Worm (Caenorhabditis elegans) whole organism, mixed stage, embryonic: ENCODE results near the gene srw-117.
"Not testable (repeated sequence)": the region's sequence is repeated elsewhere in the genome, so short reads cannot be mapped to it uniquely, and the experiment has no call there.

ENCODE experiments used
- blmp-1 ChIP-seq: fragments of 150-350 bp; optimal IDR thresholded peaks from 2 replicates; lab custom pipeline; 2014; ENCODE audit warnings: missing biosample characterization, missing genetic modification characterization
- ceh-43 ChIP-seq: fragments of 200-800 bp; sonication (Bioruptor generic); optimal IDR thresholded peaks from 2 replicates; lab custom pipeline; 2018; ENCODE audit warnings: mild to moderate bottlenecking, missing genetic modification characterization, moderate library complexity, missing compliant biosample characterization
- ces-1 ChIP-seq: fragments of 150-350 bp; optimal IDR thresholded peaks from 2 replicates; lab custom pipeline; 2014; ENCODE audit warnings: missing biosample characterization, missing genetic modification reagents, missing genetic modification characterization
- cnd-1 ChIP-seq: fragments of 200-800 bp; sonication (Bioruptor generic); optimal IDR thresholded peaks from 2 replicates; lab custom pipeline; 2018; ENCODE audit warnings: mild to moderate bottlenecking, missing genetic modification characterization, missing compliant biosample characterization
- drap-1 ChIP-seq: fragments of 200-800 bp; sonication (Bioruptor generic); optimal IDR thresholded peaks from 3 replicates; lab custom pipeline; 2018; ENCODE audit warnings: mild to moderate bottlenecking, missing genetic modification characterization, missing compliant biosample characterization
- elt-1 ChIP-seq: sonication (generic microtip); optimal IDR thresholded peaks from 2 replicates; lab custom pipeline; 2017; ENCODE audit warnings: missing genetic modification characterization, mild to moderate bottlenecking, missing compliant biosample characterization, antibody characterized with exemption, moderate library complexity, borderline replicate concordance; ENCODE audit not compliant: insufficient read depth
- elt-3 ChIP-seq: fragments of 150-350 bp; optimal IDR thresholded peaks from 2 replicates; lab custom pipeline; 2014; ENCODE audit warnings: missing biosample characterization, missing genetic modification characterization
- flh-1 ChIP-seq: fragments of 200-800 bp; sonication (Bioruptor generic); optimal IDR thresholded peaks from 2 replicates; lab custom pipeline; 2018; ENCODE audit warnings: mild to moderate bottlenecking, missing genetic modification characterization, moderate library complexity, missing compliant biosample characterization
- ham-2 ChIP-seq: fragments of 200-800 bp; sonication (Bioruptor generic); optimal IDR thresholded peaks from 2 replicates; lab custom pipeline; 2018; ENCODE audit warnings: mild to moderate bottlenecking, missing genetic modification characterization, missing compliant biosample characterization
- hlh-1 ChIP-seq: fragments of 150-350 bp; optimal IDR thresholded peaks from 2 replicates; lab custom pipeline; 2014; ENCODE audit warnings: missing biosample characterization, missing genetic modification reagents, missing genetic modification characterization
- lin-13 ChIP-seq: fragments of 150-350 bp; optimal IDR thresholded peaks from 2 replicates; lab custom pipeline; 2014; ENCODE audit warnings: missing biosample characterization, missing genetic modification characterization
- lin-32 ChIP-seq: fragments of 200-800 bp; sonication (Bioruptor generic); optimal IDR thresholded peaks from 2 replicates; lab custom pipeline; 2018; ENCODE audit warnings: mild to moderate bottlenecking, missing genetic modification characterization, missing compliant biosample characterization
- mab-5 ChIP-seq: fragments of 150-350 bp; optimal IDR thresholded peaks from 2 replicates; lab custom pipeline; 2014; ENCODE audit warnings: missing biosample characterization, missing genetic modification characterization
- mep-1 ChIP-seq: fragments of 150-350 bp; optimal IDR thresholded peaks from 2 replicates; lab custom pipeline; 2017; ENCODE audit warnings: missing biosample characterization, missing genetic modification reagents, missing genetic modification characterization, inconsistent platforms
- nhr-12 ChIP-seq: fragments of 150-350 bp; optimal IDR thresholded peaks from 2 replicates; lab custom pipeline; 2014; ENCODE audit warnings: missing biosample characterization, missing genetic modification characterization
- nhr-2 ChIP-seq: fragments of 150-350 bp; optimal IDR thresholded peaks from 2 replicates; lab custom pipeline; 2014; ENCODE audit warnings: missing biosample characterization, missing genetic modification characterization
- nhr-237 ChIP-seq: fragments of 150-350 bp; optimal IDR thresholded peaks from 2 replicates; lab custom pipeline; 2014; ENCODE audit warnings: missing biosample characterization, missing genetic modification characterization
- nhr-28 ChIP-seq: fragments of 150-350 bp; optimal IDR thresholded peaks from 2 replicates; lab custom pipeline; 2014; ENCODE audit warnings: missing biosample characterization, missing genetic modification characterization
- pha-4 ChIP-seq: fragments of 150-350 bp; optimal IDR thresholded peaks from 2 replicates; lab custom pipeline; 2018; ENCODE audit warnings: missing biosample characterization, missing genetic modification reagents, missing genetic modification characterization
- sem-2 ChIP-seq: fragments of 200-800 bp; sonication (Bioruptor generic); optimal IDR thresholded peaks from 2 replicates; lab custom pipeline; 2018; ENCODE audit warnings: mild to moderate bottlenecking, missing genetic modification characterization, missing compliant biosample characterization
- snpc-4 ChIP-seq: fragments of 150-350 bp; optimal IDR thresholded peaks from 2 replicates; lab custom pipeline; 2014; ENCODE audit warnings: missing biosample characterization, missing genetic modification characterization
- sptf-1 ChIP-seq: sonication (generic microtip); optimal IDR thresholded peaks from 2 replicates; lab custom pipeline; 2017; ENCODE audit warnings: mild to moderate bottlenecking, missing genetic modification characterization, moderate library complexity, missing compliant biosample characterization
- tbx-8 ChIP-seq: fragments of 200-800 bp; sonication (Bioruptor generic); optimal IDR thresholded peaks from 2 replicates; lab custom pipeline; 2018; ENCODE audit warnings: mild to moderate bottlenecking, missing genetic modification characterization, moderate library complexity, missing compliant biosample characterization
- unc-120 ChIP-seq: sonication (generic microtip); optimal IDR thresholded peaks from 2 replicates; lab custom pipeline; 2017; ENCODE audit warnings: missing genetic modification characterization, missing compliant biosample characterization; ENCODE audit not compliant: poor library complexity, severe bottlenecking
- unc-39 ChIP-seq: fragments of 150-350 bp; optimal IDR thresholded peaks from 2 replicates; lab custom pipeline; 2014; ENCODE audit warnings: missing biosample characterization, missing genetic modification characterization
- unc-62 ChIP-seq: fragments of 150-350 bp; optimal IDR thresholded peaks from 2 replicates; lab custom pipeline; 2014; ENCODE audit warnings: missing biosample characterization, missing genetic modification reagents, missing genetic modification characterization
- ztf-11 ChIP-seq: fragments of 150-350 bp; optimal IDR thresholded peaks from 2 replicates; lab custom pipeline; 2014; ENCODE audit warnings: missing biosample characterization, missing genetic modification characterization

The srw-117 gene

DNA sequence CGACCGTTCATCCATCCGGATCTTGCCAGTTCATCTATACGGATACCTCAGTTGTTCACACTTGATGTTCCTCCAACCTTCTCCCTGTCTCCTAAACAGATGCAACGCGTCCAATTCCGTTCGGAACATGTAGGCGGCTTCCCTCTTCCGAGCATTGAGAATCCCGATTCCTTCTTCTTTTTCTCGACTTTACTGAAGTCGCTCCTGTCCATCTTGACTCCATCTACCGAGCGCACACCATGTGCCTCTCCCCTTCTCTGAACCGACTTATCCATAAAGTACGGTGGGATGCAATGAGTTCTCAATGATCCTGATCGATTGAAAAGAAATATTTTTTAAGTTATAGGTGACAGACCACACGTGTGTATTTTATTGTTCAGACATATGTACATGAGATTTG lies 8.8 kb upstream of the srw-117 start:
- no peak for TF ChIP-seq nhr-12
- no peak for TF ChIP-seq pha-4
- no peak for TF ChIP-seq unc-39
- TF ChIP-seq cnd-1 (tag; lab: Kevin White, UChicago), result no peak
- no peak for TF ChIP-seq ztf-11 (tag; lab: Kevin White, UChicago)
- TF ChIP-seq mab-5 (tag; lab: Kevin White, UChicago), result no peak
- no peak for TF ChIP-seq tbx-8 (GFP tag; lab: Kevin White, UChicago)
- no peak for TF ChIP-seq hlh-1 (tag; lab: Kevin White, UChicago)
- no peak for TF ChIP-seq unc-62 (GFP tag; lab: Kevin White, UChicago)
- TF ChIP-seq sptf-1, result no peak
- no peak for TF ChIP-seq ceh-43 (GFP tag; lab: Kevin White, UChicago)

DNA sequence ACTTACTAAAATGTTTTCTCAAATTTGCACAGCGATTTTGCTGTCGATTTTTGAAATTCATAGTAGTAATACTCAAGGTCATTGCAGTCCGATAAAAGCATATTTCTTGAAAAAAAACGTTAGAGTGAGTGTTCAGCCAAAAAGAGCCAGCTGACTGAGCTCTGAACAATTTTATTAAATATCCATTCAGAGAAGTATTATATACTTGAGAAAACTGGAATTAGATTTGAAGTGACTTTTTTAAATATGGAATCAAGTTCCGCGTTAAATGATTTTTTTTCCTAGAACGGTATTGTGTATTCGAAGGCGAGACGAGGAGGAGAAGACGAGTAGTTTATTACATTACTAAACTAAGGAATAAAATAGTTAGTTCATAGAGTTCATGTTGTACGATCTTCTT lies 8.2 kb upstream of the srw-117 start, which contains the start of gene srw-121:
TSS of gene srw-121 (minus strand) at position 101 of the 400 bp plus-strand sequence.
- no peak for TF ChIP-seq unc-120
- no peak for TF ChIP-seq mep-1 (tag; lab: Kevin White, UChicago)
- no peak for TF ChIP-seq elt-1 (tag; lab: Kevin White, UChicago)
- no peak for TF ChIP-seq nhr-2
- TF ChIP-seq ces-1 (GFP tag; lab: Kevin White, UChicago), result no peak
- TF ChIP-seq drap-1 (GFP tag; lab: Kevin White, UChicago), result no peak
- TF ChIP-seq nhr-237 (tag; lab: Kevin White, UChicago), result no peak
- TF ChIP-seq lin-32, result no peak
- no peak for TF ChIP-seq lin-13 (tag; lab: Kevin White, UChicago)
- no peak for TF ChIP-seq blmp-1 (tag; lab: Kevin White, UChicago)
- no peak for TF ChIP-seq nhr-12
- TF ChIP-seq snpc-4 (tag; lab: Kevin White, UChicago), result no peak

DNA sequence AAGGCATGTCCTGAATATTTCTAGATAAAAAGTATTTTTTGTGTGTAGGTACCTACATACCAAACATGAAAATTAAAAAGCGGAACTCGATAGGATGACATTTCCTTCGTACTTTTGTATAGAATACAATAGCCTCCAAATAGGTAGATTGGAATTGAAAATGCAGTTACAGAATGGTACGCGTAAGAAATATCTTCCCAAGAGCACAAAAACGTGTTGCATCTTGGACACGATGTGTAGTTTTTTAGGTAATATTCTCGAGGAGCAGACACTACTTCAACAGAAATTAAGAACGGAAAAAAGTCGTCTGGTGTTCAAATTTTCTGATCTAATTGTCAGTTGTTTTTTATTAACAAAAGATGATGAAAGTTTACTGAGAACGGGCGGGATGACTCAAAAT lies 4.2 kb upstream of the srw-117 start, which contains the start of gene srh-85:
TSS of gene srh-85 (minus strand) at position 101 of the 400 bp plus-strand sequence.
- TF ChIP-seq unc-120 (no peak), blmp-1 (tag; lab: Kevin White, UChicago) (no peak), elt-1 (tag; lab: Kevin White, UChicago) (no peak), mab-5 (tag; lab: Kevin White, UChicago) (no peak), sptf-1 (no peak)
- TF ChIP-seq, all 35 proteins: peak for 0

DNA sequence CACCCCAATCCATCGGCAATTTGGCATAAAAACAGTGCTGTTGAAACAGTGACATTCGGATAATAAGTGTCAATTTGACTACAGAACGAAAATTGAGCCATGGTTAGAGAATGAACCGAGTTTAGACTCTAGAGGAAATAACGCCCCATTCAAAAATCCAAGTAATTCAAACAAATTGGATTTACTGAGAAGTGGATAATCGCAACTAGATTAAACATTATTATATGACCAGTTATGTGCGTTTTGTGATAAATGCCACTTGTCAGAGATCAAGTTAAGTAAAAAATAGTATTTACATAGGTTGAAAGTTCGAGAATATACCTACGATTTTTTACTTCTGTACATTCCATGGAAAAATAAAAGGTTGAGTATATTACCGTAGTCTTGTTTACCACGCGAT lies 2.1 kb upstream of the srw-117 start, which contains the start of gene srw-139:
TSS of gene srw-139 (minus strand) at position 101 of the 400 bp plus-strand sequence.
- TF ChIP-seq ces-1 (GFP tag; lab: Kevin White, UChicago) (no peak), sptf-1 (no peak), lin-13 (tag; lab: Kevin White, UChicago) (no peak), mep-1 (tag; lab: Kevin White, UChicago) (no peak)

DNA sequence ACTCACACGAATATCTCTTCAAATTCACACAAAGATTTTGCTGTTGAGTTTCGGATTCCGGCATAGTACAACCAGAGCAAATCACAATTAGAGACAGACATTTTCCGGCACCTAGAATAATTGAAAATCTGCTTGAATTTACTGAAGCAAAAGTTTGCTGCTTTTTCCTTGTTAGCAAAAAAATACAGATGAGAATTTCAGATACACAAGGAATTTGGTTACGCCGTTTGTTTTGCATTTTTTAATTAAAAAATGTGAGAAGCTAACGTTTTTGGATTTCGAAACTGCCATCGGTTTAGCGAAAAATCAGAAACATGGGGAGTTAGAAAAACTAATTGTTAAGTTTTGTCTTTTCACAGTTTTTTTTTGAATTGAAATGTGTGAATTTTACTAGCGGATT lies 3.3 kb downstream of the srw-117 start, which contains the start of gene srw-118:
TSS of gene srw-118 (minus strand) at position 101 of the 400 bp plus-strand sequence.
- no peak for TF ChIP-seq cnd-1 (tag; lab: Kevin White, UChicago)
- TF ChIP-seq sptf-1, result no peak
- TF ChIP-seq, all 35 proteins: peak for 0

DNA sequence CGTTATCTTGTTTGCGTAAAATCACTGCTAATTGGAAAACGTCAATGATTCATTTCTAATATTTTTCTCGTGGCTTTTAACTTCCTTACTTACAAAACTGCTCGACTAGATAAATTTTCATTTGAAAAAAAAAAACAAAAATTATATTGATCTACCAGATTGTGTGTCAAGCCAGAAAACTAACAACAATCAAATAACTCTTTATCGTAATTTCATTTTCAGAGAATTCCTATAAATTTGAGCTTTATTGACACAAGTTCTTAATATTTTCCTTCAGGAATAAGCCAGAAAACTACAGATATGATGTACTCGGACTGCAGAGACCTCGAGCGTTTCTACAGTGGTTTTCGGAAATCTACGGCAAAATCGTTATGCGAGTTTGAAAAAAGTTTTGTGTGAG lies 7.0 kb downstream of the srw-117 start, which contains the start of gene srw-124:
TSS of gene srw-124 (plus strand) at position 301 of the 400 bp plus-strand sequence.
- TF ChIP-seq flh-1 (GFP tag; lab: Kevin White, UChicago) (no peak), nhr-28 (tag; lab: Kevin White, UChicago) (no peak), snpc-4 (tag; lab: Kevin White, UChicago) (no peak), unc-120 (no peak), nhr-2 (no peak), ceh-43 (GFP tag; lab: Kevin White, UChicago) (no peak), elt-3 (tag; lab: Kevin White, UChicago) (no peak), unc-39 (no peak), mab-5 (tag; lab: Kevin White, UChicago) (no peak), ham-2 (GFP tag; lab: Kevin White, UChicago) (no peak), sem-2 (GFP tag; lab: Kevin White, UChicago) (no peak)

DNA sequence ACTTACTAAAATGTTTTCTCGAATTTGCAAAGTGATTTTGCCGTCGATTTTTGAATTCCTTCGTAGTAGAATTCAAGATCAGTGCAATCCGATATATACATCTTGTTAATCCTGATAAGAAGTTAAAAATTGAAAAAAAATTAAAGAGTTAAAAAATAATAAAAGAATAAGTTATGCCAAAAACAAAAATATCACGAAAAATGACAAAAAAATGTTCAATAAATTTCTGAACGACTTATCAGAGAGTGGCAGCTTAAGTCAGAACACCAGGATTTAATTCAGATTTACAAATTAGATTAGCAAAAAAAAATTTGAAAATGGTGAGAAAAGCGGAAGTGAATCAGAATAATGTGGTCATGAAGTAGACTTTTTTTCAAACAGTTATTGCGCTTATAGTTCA lies 8.0 kb downstream of the srw-117 start, which contains the start of gene srw-123:
TSS of gene srw-123 (minus strand) at position 101 of the 400 bp plus-strand sequence.
- not testable (repeated sequence) for TF ChIP-seq ces-1 (GFP tag; lab: Kevin White, UChicago); blmp-1 (tag; lab: Kevin White, UChicago); ceh-43 (GFP tag; lab: Kevin White, UChicago)
